Fruit fly (Drosophila melanogaster): Measurements from ENCODE around the gene Rsph9.
A peak's percentile ranks its signal among the peaks of the same experiment; 100 is the strongest.

Gene Rsph9

dm6 chr2L:17420419-17420818 is 8.0 kb upstream of the Rsph9 start:
- TF ChIP-seq rn (GFP tag; IDR thresholded peaks at IDR 0.05) (no peak), gl (tag; optimal IDR thresholded peaks at IDR 0.05) (no peak), CG14655 (GFP tag; optimal IDR thresholded peaks at IDR 0.05) (no peak), CG9948 (tag; optimal IDR thresholded peaks at IDR 0.05) (no peak), EcR (GFP tag; optimal IDR thresholded peaks at IDR 0.05) (no peak), CG32121 (GFP tag; IDR thresholded peaks at IDR 0.05) (no peak), CG4496 (GFP tag; IDR thresholded peaks at IDR 0.05) (no peak), Ets98B (GFP tag; IDR thresholded peaks at IDR 0.05) (no peak), Snoo (tag; optimal IDR thresholded peaks at IDR 0.05) (no peak), Pif1A (GFP tag; optimal IDR thresholded peaks at IDR 0.05) (no peak), fd96Ca (GFP tag; IDR thresholded peaks at IDR 0.05) (no peak), CG8301 (tag; optimal IDR thresholded peaks at IDR 0.05) (no peak), CG15710 (tag; optimal IDR thresholded peaks at IDR 0.05) (no peak), CG34367 (tag; optimal IDR thresholded peaks at IDR 0.05) (no peak), D1 (tag; optimal IDR thresholded peaks at IDR 0.05) (no peak)

- TF ChIP-seq CG34367 (tag; optimal IDR thresholded peaks at IDR 0.05) (peak; percentile 59), CG4496 (GFP tag; IDR thresholded peaks at IDR 0.05) (peak; percentile 73), CG32121 (GFP tag; IDR thresholded peaks at IDR 0.05) (peak; percentile 76), Pif1A (GFP tag; optimal IDR thresholded peaks at IDR 0.05) (no peak), fd96Ca (GFP tag; IDR thresholded peaks at IDR 0.05) (peak; percentile 61; the same call in 2 of the 3 replicates), CG17806 (tag; optimal IDR thresholded peaks at IDR 0.05) (peak; percentile 72), CG14655 (GFP tag; optimal IDR thresholded peaks at IDR 0.05) (no peak), Pif1B (GFP tag; optimal IDR thresholded peaks at IDR 0.05) (peak; percentile 59), CG8159 (tag; optimal IDR thresholded peaks at IDR 0.05) (peak; percentile 69), CG9948 (tag; optimal IDR thresholded peaks at IDR 0.05) (peak; percentile 72), CG10348 (GFP tag; IDR thresholded peaks at IDR 0.05) (0 out of 2 replicates have a peak, but pooled peaks have one; percentile 32), CG13204 (GFP tag; optimal IDR thresholded peaks at IDR 0.05) (no peak), CG15710 (tag; optimal IDR thresholded peaks at IDR 0.05) (peak; percentile 77), D1 (tag; optimal IDR thresholded peaks at IDR 0.05) (peak; percentile 33), rn (GFP tag; IDR thresholded peaks at IDR 0.05) (peak; percentile 66)
Observed at dm6 chr2L:17410358-17410757, 2.1 kb downstream of the Rsph9 start, which contains the start of the genes Polr2J and CG15141. Polr2J (minus strand) TSS chr2L:17410406. CG15141 (plus strand) TSS chr2L:17410641.

dm6 chr2L:17402493-17402892 is 9.9 kb downstream of the Rsph9 start:
- TF ChIP-seq fd96Ca (GFP tag; IDR thresholded peaks at IDR 0.05) (no peak), CG4496 (GFP tag; IDR thresholded peaks at IDR 0.05) (no peak), CG32121 (GFP tag; IDR thresholded peaks at IDR 0.05) (no peak), CG34367 (tag; optimal IDR thresholded peaks at IDR 0.05) (no peak), gl (tag; optimal IDR thresholded peaks at IDR 0.05) (no peak), Snoo (tag; optimal IDR thresholded peaks at IDR 0.05) (no peak)

- TF ChIP-seq CG4496 (GFP tag; IDR thresholded peaks at IDR 0.05): no peak
- TF ChIP-seq CG17806 (tag; optimal IDR thresholded peaks at IDR 0.05): no peak
- TF ChIP-seq Ets98B (GFP tag; IDR thresholded peaks at IDR 0.05): no peak
- peak; percentile 32 for TF ChIP-seq Pif1A (GFP tag; optimal IDR thresholded peaks at IDR 0.05)
- no peak for TF ChIP-seq CG13204 (GFP tag; optimal IDR thresholded peaks at IDR 0.05)
- no peak for TF ChIP-seq CG12605 (GFP tag; IDR thresholded peaks at IDR 0.05)
- no peak for TF ChIP-seq CG32121 (GFP tag; IDR thresholded peaks at IDR 0.05)
- no peak for TF ChIP-seq Snoo (tag; optimal IDR thresholded peaks at IDR 0.05)
- peak; percentile 28 for TF ChIP-seq CG14655 (GFP tag; optimal IDR thresholded peaks at IDR 0.05)
- no peak for TF ChIP-seq fd96Ca (GFP tag; IDR thresholded peaks at IDR 0.05)
- TF ChIP-seq D1 (tag; optimal IDR thresholded peaks at IDR 0.05): no peak
- no peak for TF ChIP-seq EcR (GFP tag; optimal IDR thresholded peaks at IDR 0.05)
- no peak for TF ChIP-seq CG10348 (GFP tag; IDR thresholded peaks at IDR 0.05)
- peak; percentile 0 for TF ChIP-seq CG9948 (tag; optimal IDR thresholded peaks at IDR 0.05)
- peak; percentile 7 for TF ChIP-seq CG8301 (tag; optimal IDR thresholded peaks at IDR 0.05)
- TF ChIP-seq gl (tag; optimal IDR thresholded peaks at IDR 0.05): no peak
Observed at dm6 chr2L:17397372-17397771, 15.1 kb downstream of the Rsph9 start.

- peak; percentile 68 for TF ChIP-seq EcR (GFP tag; optimal IDR thresholded peaks at IDR 0.05)
- no peak for TF ChIP-seq CG34367 (tag; optimal IDR thresholded peaks at IDR 0.05)
Observed at dm6 chr2L:17394939-17395338, 17.5 kb downstream of the Rsph9 start.

dm6 chr2L:17390782-17391181 is 21.7 kb downstream of the Rsph9 start:
- no peak for TF ChIP-seq EcR (GFP tag; optimal IDR thresholded peaks at IDR 0.05)
- no peak for TF ChIP-seq CG8159 (tag; optimal IDR thresholded peaks at IDR 0.05)
- TF ChIP-seq Pif1A (GFP tag; optimal IDR thresholded peaks at IDR 0.05): no peak

- TF ChIP-seq rn (GFP tag; IDR thresholded peaks at IDR 0.05) (no peak), fd96Ca (GFP tag; IDR thresholded peaks at IDR 0.05) (no peak), CG8159 (tag; optimal IDR thresholded peaks at IDR 0.05) (peak; percentile 49), CG4496 (GFP tag; IDR thresholded peaks at IDR 0.05) (peak; percentile 82; the same call in 2 of the 3 replicates), Pif1A (GFP tag; optimal IDR thresholded peaks at IDR 0.05) (peak; percentile 37), gl (tag; optimal IDR thresholded peaks at IDR 0.05) (peak; percentile 67), CG10348 (GFP tag; IDR thresholded peaks at IDR 0.05) (no peak), EcR (GFP tag; optimal IDR thresholded peaks at IDR 0.05) (peak; percentile 43), CG9948 (tag; optimal IDR thresholded peaks at IDR 0.05) (no peak), CG32121 (GFP tag; IDR thresholded peaks at IDR 0.05) (peak; percentile 54), CG15710 (tag; optimal IDR thresholded peaks at IDR 0.05) (peak; percentile 14), CG12605 (GFP tag; IDR thresholded peaks at IDR 0.05) (peak; percentile 78), CG8301 (tag; optimal IDR thresholded peaks at IDR 0.05) (no peak), CG34367 (tag; optimal IDR thresholded peaks at IDR 0.05) (peak; percentile 36), CG14655 (GFP tag; optimal IDR thresholded peaks at IDR 0.05) (peak; percentile 13), Snoo (tag; optimal IDR thresholded peaks at IDR 0.05) (peak; percentile 50), Pif1B (GFP tag; optimal IDR thresholded peaks at IDR 0.05) (peak; percentile 45), Ets98B (GFP tag; IDR thresholded peaks at IDR 0.05) (peak; percentile 69)
Observed at dm6 chr2L:17389104-17389503, 23.3 kb downstream of the Rsph9 start.

All from whole organism, pupa.